Fruit fly (Drosophila melanogaster) Kc167 (cell line): ENCODE measurements around the gene MESR6.

Source experiments
- Myc ChIP-seq: fragments of >200 bp; optimal IDR thresholded peaks from 2 replicates; lab custom pipeline; 2017; ENCODE audit warnings: missing external identifiers
- Sin3A ChIP-seq: fragments of >200 bp; optimal IDR thresholded peaks from 2 replicates; lab custom pipeline; 2018; ENCODE audit warnings: missing external identifiers
- h ChIP-seq: fragments of >200 bp; optimal IDR thresholded peaks from 3 replicates; lab custom pipeline; 2018; ENCODE audit warnings: missing external identifiers
- insv ChIP-seq: fragments of >200 bp; optimal IDR thresholded peaks from 3 replicates; lab custom pipeline; 2018; ENCODE audit warnings: missing external identifiers
- psq ChIP-seq: fragments of >200 bp; optimal IDR thresholded peaks from 2 replicates; lab custom pipeline; 2017; ENCODE audit warnings: missing external identifiers
- ttk ChIP-seq: sonication (Bioruptor generic); optimal IDR thresholded peaks from 2 replicates; lab custom pipeline; 2017; ENCODE audit warnings: missing external identifiers

The MESR6 gene

DNA sequence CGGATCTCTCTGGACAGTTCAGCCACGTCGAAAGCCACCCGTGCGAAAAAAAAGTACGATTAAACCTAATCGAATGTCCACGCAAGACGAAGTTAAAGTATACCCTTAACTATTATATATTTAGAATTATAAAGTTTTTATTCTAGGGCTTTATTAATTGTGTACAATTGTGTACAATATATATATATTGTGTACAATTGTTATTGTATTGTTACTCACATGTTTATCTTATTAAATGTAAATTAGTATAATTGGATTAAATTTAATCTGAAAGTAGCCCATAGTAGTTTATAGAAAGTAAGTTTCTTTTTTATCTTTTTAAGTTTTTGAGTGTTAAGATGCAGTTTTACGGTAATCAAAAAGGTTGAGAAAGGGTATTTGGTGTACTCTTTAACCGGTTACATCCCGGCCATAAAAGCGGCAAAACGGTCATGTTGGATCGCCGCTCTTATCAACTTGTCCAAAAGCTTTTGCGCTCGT is 39.1 kb upstream of the MESR6 start, which contains the start of gene CG43407:
Gene CG43407, minus strand, starts transcription at position 51 of the 480 bp plus-strand sequence.
- TF ChIP-seq psq (lab: Kevin White, UChicago) (no peak), h (lab: Kevin White, UChicago) (no peak), insv (no peak), Sin3A (lab: Kevin White, UChicago) (no peak), ttk (no peak), Myc (lab: Kevin White, UChicago) (no peak)

DNA sequence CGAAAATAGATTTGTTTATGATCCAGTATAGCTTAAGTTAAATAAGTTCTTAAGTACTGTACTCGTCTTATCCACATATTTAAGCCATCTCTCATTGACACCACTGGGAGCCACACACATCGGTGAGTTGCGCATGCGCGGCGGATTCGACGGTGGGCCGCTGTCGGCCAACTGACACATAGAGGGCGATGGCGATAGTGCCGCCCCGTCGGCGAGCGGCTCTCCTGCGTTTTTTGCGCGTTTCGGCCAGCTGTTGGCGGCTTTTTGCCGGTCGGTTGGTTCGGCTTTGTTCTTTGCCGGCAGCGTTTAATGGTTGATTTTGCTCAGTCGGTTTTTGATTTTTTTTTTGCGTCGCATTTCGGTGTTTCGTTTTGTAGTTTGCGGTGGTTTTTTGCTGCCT is 38.2 kb upstream of the MESR6 start:
- TF ChIP-seq psq (lab: Kevin White, UChicago), result no peak
- TF ChIP-seq insv, result no peak
- TF ChIP-seq ttk, result no peak
- TF ChIP-seq h (lab: Kevin White, UChicago), result no peak
- no peak for TF ChIP-seq Sin3A (lab: Kevin White, UChicago)

DNA sequence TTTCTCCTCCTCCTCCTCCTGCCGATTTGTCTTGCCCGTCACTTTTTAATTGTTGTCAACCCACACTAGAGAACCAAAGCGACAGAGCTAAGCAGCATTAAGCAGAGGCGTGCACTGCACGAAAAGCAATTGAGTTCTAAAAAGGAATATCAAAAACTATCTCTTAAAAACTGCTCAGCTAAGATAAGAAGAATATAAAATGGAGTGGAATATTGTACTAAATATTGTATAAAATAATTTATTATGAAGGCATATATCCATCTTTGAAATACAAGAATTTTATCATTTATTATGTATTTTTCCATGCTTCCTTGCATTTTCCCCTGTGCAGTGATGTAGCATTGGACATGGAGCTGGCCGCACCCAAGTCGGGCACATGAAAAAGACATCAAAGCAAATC is 37.4 kb upstream of the MESR6 start:
- TF ChIP-seq Myc (lab: Kevin White, UChicago) (no peak), ttk (no peak), h (lab: Kevin White, UChicago) (no peak)

DNA sequence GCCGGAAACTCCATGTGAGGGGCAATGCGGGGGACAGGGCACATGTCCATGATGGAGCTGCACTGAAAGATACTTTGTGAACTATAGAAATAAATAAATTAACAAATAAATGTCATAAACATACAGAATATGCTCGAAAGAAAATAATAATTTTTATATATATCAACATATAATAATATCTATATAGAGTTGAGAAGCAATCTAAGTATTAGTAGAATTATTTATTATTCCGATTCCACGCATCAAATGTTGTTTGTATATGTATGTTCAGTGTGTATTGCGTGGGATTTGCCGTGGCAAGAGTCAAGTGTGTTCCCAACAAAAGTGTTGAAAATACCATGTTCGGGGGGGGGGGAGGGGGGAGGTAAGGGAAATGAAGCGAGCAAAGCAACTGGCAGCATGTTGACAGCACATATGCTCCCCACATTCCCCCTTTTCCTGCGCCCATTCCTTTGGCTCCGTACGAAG is 35.6 kb upstream of the MESR6 start:
- no peak for TF ChIP-seq psq (lab: Kevin White, UChicago)
- no peak for TF ChIP-seq insv
- no peak for TF ChIP-seq ttk
- TF ChIP-seq h (lab: Kevin White, UChicago), result no peak
- no peak for TF ChIP-seq Myc (lab: Kevin White, UChicago)
- no peak for TF ChIP-seq Sin3A (lab: Kevin White, UChicago)

DNA sequence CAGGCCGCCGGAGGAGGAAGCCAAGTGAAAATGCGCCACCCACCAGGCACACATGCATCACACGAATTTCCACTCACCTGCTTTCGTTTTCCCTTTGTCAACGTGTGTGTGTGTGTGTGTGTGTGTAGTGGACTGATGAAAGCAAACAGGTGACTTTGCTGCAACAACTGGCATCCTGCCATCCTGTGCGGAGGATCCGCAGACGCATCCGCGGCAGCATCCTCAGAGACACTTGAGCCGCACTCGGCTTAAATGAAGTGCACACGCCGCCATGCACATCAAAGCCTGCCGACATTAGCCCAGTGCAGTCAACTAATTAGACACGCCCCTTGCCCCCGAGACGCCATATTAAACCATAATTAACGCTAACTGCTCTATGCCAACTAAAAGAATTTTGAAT is 33.6 kb upstream of the MESR6 start:
- TF ChIP-seq psq (lab: Kevin White, UChicago), result no peak
- no peak for TF ChIP-seq h (lab: Kevin White, UChicago)
- TF ChIP-seq ttk, result no peak
- no peak for TF ChIP-seq insv

DNA sequence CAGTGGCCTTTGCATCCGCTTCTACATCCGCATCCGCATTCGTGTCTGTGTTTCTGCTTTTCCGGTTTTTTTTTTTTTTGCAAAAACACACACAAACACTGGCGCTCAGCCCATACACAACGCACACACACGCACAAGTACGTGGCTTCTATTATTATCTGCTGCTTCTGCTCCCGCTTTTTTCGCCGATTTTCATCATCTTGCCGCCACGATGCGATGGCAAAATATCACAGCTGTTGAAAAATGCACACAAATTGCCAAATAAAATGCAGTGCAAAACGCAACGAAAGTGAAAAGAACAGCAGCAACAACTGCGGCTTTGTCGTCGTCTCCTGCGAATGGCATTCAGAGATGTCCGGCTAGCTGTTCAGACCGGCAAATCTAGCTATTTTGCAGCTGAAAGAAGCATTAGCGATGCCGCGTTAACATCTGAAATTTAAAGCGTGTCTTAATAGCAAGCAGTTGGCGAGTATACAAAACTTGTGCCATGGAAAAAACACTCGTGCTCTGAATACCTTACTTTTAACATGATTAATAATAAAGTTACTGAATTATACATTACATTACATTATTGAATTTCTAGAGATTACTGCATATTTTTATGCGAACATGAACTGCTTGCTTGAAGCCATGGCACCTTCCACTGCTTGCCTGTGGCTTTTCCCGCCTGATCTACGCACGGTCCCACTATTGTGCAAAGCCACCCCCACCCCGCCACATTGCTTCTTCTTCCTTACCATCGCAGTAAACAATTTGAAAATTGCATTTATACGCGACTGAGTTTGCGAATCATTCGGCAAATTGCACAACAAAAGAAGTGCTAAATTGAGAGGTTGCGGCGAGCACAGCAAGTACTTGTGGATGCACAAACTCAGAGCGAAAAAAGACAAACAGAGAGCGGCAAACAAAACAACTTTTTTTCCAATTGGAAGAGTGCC is 29.7 kb upstream of the MESR6 start, which contains the start of the genes Ugt316A1 and Sfxn2:
Gene Ugt316A1, minus strand, starts transcription at position 345 of the 938 bp plus-strand sequence.
Gene Sfxn2, plus strand, starts transcription at position 694 of the 938 bp plus-strand sequence.
- TF ChIP-seq insv, result no peak
- no peak for TF ChIP-seq psq (lab: Kevin White, UChicago)
- TF ChIP-seq h (lab: Kevin White, UChicago), result no peak
- TF ChIP-seq Sin3A (lab: Kevin White, UChicago), result no peak
- no peak for TF ChIP-seq ttk
- TF ChIP-seq Myc (lab: Kevin White, UChicago), result no peak

DNA sequence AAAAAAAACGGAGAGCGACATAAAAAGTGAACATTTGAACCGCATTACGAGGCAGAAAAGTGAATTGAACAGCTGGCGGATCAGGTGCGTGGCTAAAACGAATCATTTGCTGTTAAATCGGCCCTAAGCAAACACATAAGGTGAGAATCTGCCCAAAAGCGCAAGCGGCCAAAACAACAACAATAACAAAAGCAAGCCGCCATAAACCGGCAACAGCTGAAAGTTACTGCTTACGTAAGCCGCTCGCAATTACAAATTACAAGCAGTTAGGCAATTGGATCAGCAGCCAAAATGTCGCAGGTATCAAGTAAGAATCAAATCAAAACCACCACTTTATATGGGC is 29.1 kb upstream of the MESR6 start:
- no peak for TF ChIP-seq insv
- TF ChIP-seq Sin3A (lab: Kevin White, UChicago), result no peak
- TF ChIP-seq ttk, result no peak
- no peak for TF ChIP-seq h (lab: Kevin White, UChicago)
- TF ChIP-seq Myc (lab: Kevin White, UChicago), result no peak
- no peak for TF ChIP-seq psq (lab: Kevin White, UChicago)

DNA sequence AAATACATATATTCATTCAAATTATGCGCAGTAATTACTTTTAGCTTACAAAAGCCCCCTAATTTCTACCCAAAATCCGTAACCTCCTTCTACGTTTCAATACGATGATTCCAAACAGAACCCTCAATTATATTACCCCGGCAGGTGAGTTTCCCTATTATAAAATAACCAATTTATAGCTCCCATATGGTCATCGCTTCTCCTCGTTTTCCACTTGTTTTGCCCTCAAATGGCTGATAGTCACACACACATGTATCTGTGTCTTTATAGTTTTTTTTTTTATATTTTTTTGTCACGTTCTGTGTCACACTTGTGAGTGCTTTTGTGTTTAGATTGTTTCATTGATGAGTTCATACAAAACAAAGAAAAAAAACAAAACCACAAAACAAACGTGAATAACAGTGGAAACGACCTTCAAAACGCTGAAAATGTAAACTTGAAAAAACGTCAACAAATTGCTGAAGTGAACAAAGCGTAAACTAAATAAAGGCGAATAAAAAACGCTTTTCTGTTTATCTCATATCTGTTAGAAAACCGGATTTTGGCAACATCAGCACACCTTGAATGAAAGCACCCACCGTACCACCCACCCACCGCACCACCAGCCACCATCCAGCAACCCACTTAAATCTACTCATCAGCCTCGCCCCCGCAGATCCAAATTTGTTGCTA is 21.2 kb upstream of the MESR6 start:
- TF ChIP-seq h (lab: Kevin White, UChicago) (no peak), ttk (no peak), insv (no peak), Sin3A (lab: Kevin White, UChicago) (no peak), psq (lab: Kevin White, UChicago) (no peak), Myc (lab: Kevin White, UChicago) (no peak)

DNA sequence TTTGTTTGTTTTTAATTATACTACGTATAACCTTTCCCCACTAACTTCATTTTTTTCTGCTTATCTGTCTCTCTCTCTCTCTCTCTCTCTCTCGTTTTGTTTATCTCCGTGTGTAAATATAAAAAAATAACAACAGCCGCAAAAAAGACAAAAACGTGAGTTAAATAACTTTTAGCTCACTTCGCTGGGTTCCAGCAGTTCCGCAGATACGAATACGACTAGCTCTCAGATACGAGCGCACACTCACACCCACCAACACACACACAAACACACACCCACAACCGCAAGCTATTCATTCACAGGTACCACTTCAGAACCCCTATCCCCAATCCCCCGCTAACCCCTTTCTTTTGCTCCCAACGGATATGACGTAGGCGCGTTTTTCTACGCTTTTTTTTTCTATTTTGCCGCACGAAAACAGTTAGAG is 20.3 kb upstream of the MESR6 start:
- TF ChIP-seq insv (no peak), ttk (no peak), Sin3A (lab: Kevin White, UChicago) (no peak), psq (lab: Kevin White, UChicago) (no peak), Myc (lab: Kevin White, UChicago) (no peak), h (lab: Kevin White, UChicago) (no peak)

DNA sequence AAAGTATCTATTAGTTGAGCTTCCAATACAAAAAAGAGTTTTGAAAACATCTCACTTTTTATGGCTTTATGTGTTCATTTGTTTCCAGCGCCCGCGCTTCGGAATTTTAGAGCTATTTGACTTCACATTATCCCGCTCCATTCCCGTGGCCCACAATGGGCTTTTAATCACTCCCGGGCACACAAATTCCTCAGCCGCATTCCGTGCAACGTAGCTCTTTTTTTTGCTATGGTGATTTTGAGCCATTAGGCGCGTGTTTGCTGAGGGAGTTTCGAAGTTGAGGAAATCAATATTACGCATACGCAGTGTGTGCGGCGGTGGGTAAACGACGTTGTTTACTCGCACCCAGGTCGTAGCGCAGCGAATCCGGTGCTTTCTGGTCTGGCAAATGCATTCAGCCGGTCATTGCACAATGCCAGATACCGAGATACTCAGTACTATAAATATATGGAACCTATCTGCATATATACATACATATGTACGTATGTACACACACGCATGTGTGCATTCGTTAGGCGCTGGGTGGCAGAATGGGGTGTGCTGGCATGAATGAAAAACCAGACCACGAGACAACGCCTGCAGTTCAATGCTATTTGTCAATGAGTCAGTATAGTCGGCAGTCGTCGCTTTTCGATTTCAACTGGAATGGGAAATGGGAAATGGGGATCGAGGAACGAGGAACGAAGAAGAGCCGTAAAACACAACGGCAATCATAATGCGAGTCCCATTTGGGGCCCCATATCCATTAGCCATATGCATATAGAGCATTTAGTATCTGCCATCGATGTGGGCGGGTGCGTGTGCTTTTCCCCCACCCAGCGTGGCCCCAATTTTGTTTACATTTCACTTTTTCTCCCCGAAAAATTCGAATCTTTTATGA is 19.2 kb upstream of the MESR6 start:
- no peak for TF ChIP-seq insv
- TF ChIP-seq psq (lab: Kevin White, UChicago), result no peak
- TF ChIP-seq ttk, result no peak
- TF ChIP-seq h (lab: Kevin White, UChicago), result no peak
- no peak for TF ChIP-seq Sin3A (lab: Kevin White, UChicago)
- TF ChIP-seq Myc (lab: Kevin White, UChicago), result no peak

DNA sequence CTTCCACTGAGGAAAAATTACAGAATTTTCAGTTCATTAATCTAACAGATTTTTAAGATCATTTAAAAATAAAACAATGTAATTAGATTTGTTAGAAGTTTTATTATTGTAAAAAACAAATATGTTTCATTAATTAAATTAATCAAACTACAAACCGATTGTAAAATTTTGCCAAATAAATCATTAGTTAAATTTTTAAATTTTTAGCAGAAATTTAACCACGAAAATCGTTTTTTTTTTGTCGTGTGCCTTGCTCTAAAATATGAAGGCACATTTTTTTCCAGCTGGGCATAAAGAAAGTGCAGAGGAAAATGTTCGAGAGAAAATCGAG is 18.6 kb upstream of the MESR6 start:
- TF ChIP-seq ttk (no peak), psq (lab: Kevin White, UChicago) (no peak), Myc (lab: Kevin White, UChicago) (no peak), Sin3A (lab: Kevin White, UChicago) (no peak), insv (no peak), h (lab: Kevin White, UChicago) (no peak)
